Fruit fly (Drosophila melanogaster) whole organism, embryonic: ENCODE data around the gene CG3149.

ENCODE experiments used
- CG12071 ChIP-seq: fragments of 200-800 bp; sonication (Bioruptor generic); optimal IDR thresholded peaks from 3 replicates; lab custom pipeline; 2018; ENCODE audit warnings: missing biosample characterization, mild to moderate bottlenecking, missing genetic modification characterization
- CG12219 ChIP-seq: fragments of 200-800 bp; sonication (Bioruptor generic); optimal IDR thresholded peaks from 3 replicates; lab custom pipeline; 2018; ENCODE audit warnings: missing biosample characterization, mild to moderate bottlenecking, missing genetic modification characterization
- CG12299 ChIP-seq: fragments of 200-800 bp; sonication (Bioruptor generic); optimal IDR thresholded peaks from 2 replicates; lab custom pipeline; 2018; ENCODE audit warnings: missing biosample characterization, mild to moderate bottlenecking, missing genetic modification characterization
- CG12391 ChIP-seq: fragments of 200-800 bp; sonication (Bioruptor generic); optimal IDR thresholded peaks from 3 replicates; lab custom pipeline; 2018; ENCODE audit warnings: missing biosample characterization, mild to moderate bottlenecking, missing genetic modification characterization, moderate library complexity
- CG13424 ChIP-seq: fragments of 200-800 bp; sonication (Bioruptor generic); optimal IDR thresholded peaks from 2 replicates; lab custom pipeline; 2019; ENCODE audit warnings: missing biosample characterization, mild to moderate bottlenecking, missing genetic modification characterization, moderate library complexity
- CG15479 ChIP-seq: fragments of 200-800 bp; sonication (Bioruptor generic); optimal IDR thresholded peaks from 3 replicates; lab custom pipeline; 2019; ENCODE audit warnings: missing biosample characterization, mild to moderate bottlenecking, missing genetic modification characterization, moderate library complexity
- CG15514 ChIP-seq: fragments of 200-800 bp; sonication (Bioruptor generic); optimal IDR thresholded peaks from 3 replicates; lab custom pipeline; 2017; ENCODE audit warnings: missing biosample characterization, missing genetic modification characterization, mild to moderate bottlenecking, moderate library complexity, missing genetic modification reagents
- CG15601 ChIP-seq: fragments of 200-800 bp; sonication (Bioruptor generic); optimal IDR thresholded peaks from 3 replicates; lab custom pipeline; 2019; ENCODE audit warnings: missing biosample characterization, mild to moderate bottlenecking, missing genetic modification characterization, moderate library complexity
- CG15696 ChIP-seq: fragments of 200-800 bp; sonication (Bioruptor generic); optimal IDR thresholded peaks from 2 replicates; lab custom pipeline; 2019; ENCODE audit warnings: missing biosample characterization, mild to moderate bottlenecking, missing genetic modification characterization, moderate library complexity
- CG17612 ChIP-seq: fragments of 200-800 bp; sonication (Bioruptor generic); IDR thresholded peaks from 2 replicates; pipeline ENCODE4 v1.3.6; 2022; ENCODE audit warnings: missing biosample characterization, missing genetic modification characterization
- CG1792 ChIP-seq: fragments of 200-800 bp; sonication (Bioruptor generic); optimal IDR thresholded peaks from 2 replicates; lab custom pipeline; 2016; ENCODE audit warnings: missing biosample characterization, missing genetic modification characterization
- CG18011 ChIP-seq: fragments of 200-800 bp; sonication (Bioruptor generic); optimal IDR thresholded peaks from 2 replicates; lab custom pipeline; 2017; ENCODE audit warnings: missing biosample characterization, missing genetic modification characterization, mild to moderate bottlenecking, moderate library complexity, missing genotype
- CG5953 ChIP-seq: fragments of 200-800 bp; sonication (Bioruptor generic); IDR thresholded peaks from 2 replicates; pipeline ENCODE4 v1.3.6; 2022; ENCODE audit warnings: missing biosample characterization, missing genetic modification characterization
- CG6689 ChIP-seq: fragments of 200-800 bp; sonication (Bioruptor generic); IDR thresholded peaks from 2 replicates; pipeline ENCODE4 v1.3.6; 2022; ENCODE audit warnings: missing biosample characterization, missing genetic modification characterization
- Deaf1 ChIP-seq: fragments of 200-800 bp; optimal IDR thresholded peaks from 3 replicates; lab custom pipeline; 2019; ENCODE audit warnings: missing biosample characterization, mild to moderate bottlenecking, missing genetic modification characterization, moderate library complexity
- Dek ChIP-seq: fragments of 200-800 bp; sonication (Bioruptor generic); optimal IDR thresholded peaks from 3 replicates; lab custom pipeline; 2019; ENCODE audit warnings: missing biosample characterization, mild to moderate bottlenecking, missing genetic modification characterization, moderate library complexity
- Doc3 ChIP-seq: fragments of 200-800 bp; sonication (Bioruptor generic); IDR thresholded peaks from 3 replicates; pipeline ENCODE4 v1.3.6; 2022; ENCODE audit warnings: missing biosample characterization, missing genetic modification characterization; ENCODE audit not compliant: partially characterized antibody
- E2f1 ChIP-seq: fragments of 200-800 bp; sonication (Bioruptor generic); IDR thresholded peaks from 2 replicates; pipeline ENCODE4 v1.3.6; 2022; ENCODE audit warnings: missing biosample characterization, missing genetic modification characterization
- ERR ChIP-seq: fragments of 200-800 bp; sonication (Bioruptor generic); optimal IDR thresholded peaks from 2 replicates; lab custom pipeline; 2016; ENCODE audit warnings: missing biosample characterization, missing genetic modification characterization
- Elba2 ChIP-seq: fragments of 200-800 bp; sonication (Bioruptor generic); optimal IDR thresholded peaks from 3 replicates; lab custom pipeline; 2016; ENCODE audit warnings: missing biosample characterization, missing genetic modification characterization
- GATAe ChIP-seq: fragments of 200-800 bp; sonication (Bioruptor generic); conservative IDR thresholded peaks from 2 replicates; pipeline ENCODE4 v1.3.6; 2022; ENCODE audit warnings: missing biosample characterization, missing genetic modification characterization
- Gug ChIP-seq: fragments of 200-800 bp; sonication (Bioruptor generic); IDR thresholded peaks from 4 replicates; pipeline ENCODE4 v1.3.6; 2022; ENCODE audit warnings: missing biosample characterization, missing genetic modification characterization
- H15 ChIP-seq: fragments of 200-800 bp; sonication (Bioruptor generic); IDR thresholded peaks from 3 replicates; pipeline ENCODE4 v1.3.6; 2022; ENCODE audit warnings: missing biosample characterization, missing genetic modification characterization
- Hand ChIP-seq: fragments of 200-800 bp; sonication (Bioruptor generic); optimal IDR thresholded peaks from 2 replicates; lab custom pipeline; 2017; ENCODE audit warnings: mild to moderate bottlenecking, missing biosample characterization, missing genetic modification reagents, missing genetic modification characterization
- HmgZ ChIP-seq: fragments of 200-800 bp; sonication (Bioruptor generic); optimal IDR thresholded peaks from 2 replicates; lab custom pipeline; 2018; ENCODE audit warnings: missing biosample characterization, mild to moderate bottlenecking, missing genetic modification characterization
- Hr78 ChIP-seq, 2 experiments: fragments of 200-800 bp in 1 of 2; fragments of >200 bp in 1 of 2; sonication (Bioruptor generic) in 1 of 2; optimal IDR thresholded peaks; 2 replicates each; lab custom pipeline; 2017 to 2019; ENCODE audit warnings: missing biosample characterization in 2 of 2, missing genetic modification characterization in 2 of 2, mild to moderate bottlenecking in 1 of 2, moderate library complexity in 1 of 2
- NC2α ChIP-seq: fragments of 200-800 bp; sonication (Bioruptor generic); optimal IDR thresholded peaks from 2 replicates; lab custom pipeline; 2016; ENCODE audit warnings: missing biosample characterization, missing genetic modification characterization
- Nf-YA ChIP-seq: fragments of 200-800 bp; sonication (Bioruptor generic); IDR thresholded peaks from 2 replicates; pipeline ENCODE4 v1.3.6; 2022; ENCODE audit warnings: missing biosample characterization, missing genetic modification characterization
- Nf-YB ChIP-seq: fragments of 200-800 bp; sonication (Bioruptor generic); optimal IDR thresholded peaks from 3 replicates; lab custom pipeline; 2019; ENCODE audit warnings: missing biosample characterization, mild to moderate bottlenecking, missing genetic modification characterization, moderate library complexity
- Pdp1 ChIP-seq, 2 experiments: fragments of 200-800 bp; sonication (Bioruptor generic); optimal IDR thresholded peaks; 3 replicates each; lab custom pipeline; 2016; ENCODE audit warnings: missing biosample characterization in 2 of 2, missing genetic modification characterization in 2 of 2, mild to moderate bottlenecking in 1 of 2, moderate library complexity in 1 of 2
- Sin3A ChIP-seq: fragments of >200 bp; optimal IDR thresholded peaks from 2 replicates; lab custom pipeline; 2018
- ab ChIP-seq: fragments of 200-800 bp; sonication (Bioruptor generic); optimal IDR thresholded peaks from 2 replicates; lab custom pipeline; 2016; ENCODE audit warnings: missing biosample characterization, missing genetic modification characterization
- cato ChIP-seq: fragments of 200-800 bp; sonication (Bioruptor generic); optimal IDR thresholded peaks from 2 replicates; lab custom pipeline; 2016; ENCODE audit warnings: missing biosample characterization, missing genetic modification characterization, borderline replicate concordance
- crp ChIP-seq, 2 experiments: fragments of 200-800 bp; sonication (Bioruptor generic); optimal IDR thresholded peaks; 2 replicates in 1 of 2; 3 replicates in 1 of 2; lab custom pipeline; 2017; ENCODE audit warnings: missing biosample characterization in 2 of 2, missing genetic modification characterization in 2 of 2, mild to moderate bottlenecking in 1 of 2, moderate library complexity in 1 of 2
- danr ChIP-seq: fragments of 200-800 bp; sonication (Bioruptor generic); IDR thresholded peaks from 2 replicates; pipeline ENCODE4 v1.3.6; 2022; ENCODE audit warnings: missing biosample characterization, missing genetic modification characterization
- dati ChIP-seq: fragments of 200-800 bp; sonication (Bioruptor generic); IDR thresholded peaks from 2 replicates; pipeline ENCODE4 v1.3.6; 2022; ENCODE audit warnings: missing biosample characterization, missing genetic modification characterization
- disco-r ChIP-seq: fragments of 200-800 bp; sonication (Bioruptor generic); optimal IDR thresholded peaks from 2 replicates; lab custom pipeline; 2016; ENCODE audit warnings: missing biosample characterization, missing genetic modification characterization
- fru ChIP-seq: fragments of >200 bp; optimal IDR thresholded peaks from 2 replicates; lab custom pipeline; 2017
- gem ChIP-seq: fragments of 200-800 bp; sonication (Bioruptor generic); optimal IDR thresholded peaks from 2 replicates; lab custom pipeline; 2019; ENCODE audit warnings: missing biosample characterization, mild to moderate bottlenecking, missing genetic modification characterization, moderate library complexity
- hb ChIP-seq: fragments of 200-800 bp; sonication (Bioruptor generic); IDR thresholded peaks from 3 replicates; pipeline ENCODE4 v1.3.6; 2022; ENCODE audit warnings: missing biosample characterization, missing genetic modification characterization; ENCODE audit not compliant: partially characterized antibody
- lbe ChIP-seq: fragments of 200-800 bp; sonication (Bioruptor generic); optimal IDR thresholded peaks from 2 replicates; lab custom pipeline; 2016; ENCODE audit warnings: missing biosample characterization, mild to moderate bottlenecking, missing genetic modification characterization
- lmd ChIP-seq: fragments of 200-800 bp; sonication (Bioruptor generic); IDR thresholded peaks from 2 replicates; pipeline ENCODE4 v1.3.6; 2022; ENCODE audit warnings: missing biosample characterization, missing genetic modification characterization
- lov ChIP-seq, 2 experiments: fragments of 200-800 bp in 1 of 2; fragments of >200 bp in 1 of 2; sonication (Bioruptor generic) in 1 of 2; IDR thresholded peaks in 1 of 2; optimal IDR thresholded peaks in 1 of 2; 2 replicates in 1 of 2; 3 replicates in 1 of 2; pipeline versions ENCODE4 v1.3.6 to Lab custom; 2017 to 2022; ENCODE audit warnings: missing biosample characterization in 1 of 2, missing genetic modification characterization in 1 of 2
- otp ChIP-seq: fragments of 200-800 bp; sonication (Bioruptor generic); IDR thresholded peaks from 3 replicates; pipeline ENCODE4, ENCODE4 v1.3.6; 2022; ENCODE audit warnings: missing biosample characterization, missing genetic modification characterization
- salm ChIP-seq: fragments of 200-800 bp; sonication (Bioruptor generic); optimal IDR thresholded peaks from 2 replicates; lab custom pipeline; 2018; ENCODE audit warnings: missing biosample characterization, mild to moderate bottlenecking, missing genetic modification characterization
- sd ChIP-seq: fragments of 200-800 bp; sonication (Bioruptor generic); optimal IDR thresholded peaks from 3 replicates; lab custom pipeline; 2018; ENCODE audit warnings: missing biosample characterization, mild to moderate bottlenecking, missing genetic modification characterization, moderate library complexity
- sim ChIP-seq: fragments of 200-800 bp; sonication (Bioruptor generic); IDR thresholded peaks from 2 replicates; pipeline ENCODE4 v1.3.6; 2022; ENCODE audit warnings: missing biosample characterization, missing genetic modification characterization
- ssp ChIP-seq: fragments of 200-800 bp; sonication (Bioruptor generic); IDR thresholded peaks from 2 replicates; pipeline ENCODE4 v1.3.6; 2022; ENCODE audit warnings: missing biosample characterization, missing genetic modification characterization
- zen ChIP-seq: fragments of 200-800 bp; sonication (Bioruptor generic); optimal IDR thresholded peaks from 3 replicates; lab custom pipeline; 2018; ENCODE audit warnings: missing biosample characterization, mild to moderate bottlenecking, missing genetic modification characterization, moderate library complexity

The CG3149 gene

DNA sequence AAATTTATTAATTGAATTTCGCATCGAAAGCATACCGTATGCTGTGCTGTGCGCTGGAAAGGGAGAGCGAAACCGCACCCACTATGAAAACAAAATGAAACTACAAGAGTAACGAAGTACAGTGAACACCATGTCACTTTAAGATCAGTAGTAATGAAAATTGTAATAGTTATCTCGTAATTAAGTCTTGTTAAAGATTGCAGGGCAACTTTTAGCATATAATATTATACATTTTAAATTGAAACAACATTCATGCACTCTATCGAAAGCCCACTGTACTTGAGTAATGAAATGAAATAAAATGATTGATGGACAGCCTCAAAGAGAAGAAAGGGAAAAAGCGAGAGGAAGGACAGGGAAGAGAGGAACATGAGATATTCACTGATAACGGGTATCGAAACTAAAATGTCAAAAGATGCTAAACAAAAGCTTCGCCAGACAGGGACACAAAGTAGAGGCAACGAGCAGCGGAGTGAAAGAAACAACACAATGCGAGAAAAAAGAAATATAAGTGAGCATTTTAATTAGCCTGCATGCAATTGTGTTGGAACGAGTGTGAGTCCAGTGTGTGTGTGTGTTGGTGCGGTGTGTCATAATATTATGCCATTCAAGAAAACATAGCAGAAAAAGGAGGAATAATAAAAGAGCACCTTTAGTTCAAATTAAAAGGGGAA lies 40.4 kb upstream of the CG3149 start (continued):
- TF ChIP-seq danr: no peak
- TF ChIP-seq CG15696 (tag; lab: Kevin White, UChicago): peak; percentile 9
- TF ChIP-seq CG15514 (GFP tag; lab: Kevin White, UChicago): peak; percentile 58
- peak; percentile 74; the same call in 2 of the 3 replicates for TF ChIP-seq otp (GFP tag; lab: Robert Waterston, UW)
- TF ChIP-seq NC2α (GFP tag; lab: Kevin White, UChicago): no peak
- TF ChIP-seq sim (GFP tag; lab: Robert Waterston, UW): no peak
- peak; percentile 80 for TF ChIP-seq CG12391
- TF ChIP-seq crp (GFP tag; optimal IDR thresholded peaks at IDR 0.05; lab: Kevin White, UChicago): no peak
- TF ChIP-seq cato (GFP tag; lab: Kevin White, UChicago): no peak
- peak; percentile 48 for TF ChIP-seq salm (tag; lab: Kevin White, UChicago)
- no peak for TF ChIP-seq ab (GFP tag; lab: Kevin White, UChicago)
- TF ChIP-seq CG5953 (GFP tag; lab: Robert Waterston, UW): peak; percentile 78
- peak; percentile 78 for TF ChIP-seq Dek (tag; lab: Kevin White, UChicago)
- no peak for TF ChIP-seq Sin3A
- peak; percentile 52; the same call in 2 of the 4 replicates for TF ChIP-seq Gug (GFP tag; lab: Robert Waterston, UW)
- TF ChIP-seq zen: peak; percentile 43
- TF ChIP-seq Pdp1 (GFP tag; optimal IDR thresholded peaks at IDR 0.05; lab: Kevin White, UChicago): peak; percentile 65 to 69
- TF ChIP-seq CG13424: peak; percentile 84
- TF ChIP-seq CG17612 (GFP tag; lab: Robert Waterston, UW): peak; percentile 15; the same call in 1 of the 2 replicates
- peak in 1 of 2 experiments; percentile 33 for TF ChIP-seq Hr78 (GFP tag; optimal IDR thresholded peaks at IDR 0.05; lab: Kevin White, UChicago)
- TF ChIP-seq HmgZ (tag; lab: Kevin White, UChicago): peak; percentile 65
- no peak for TF ChIP-seq CG1792 (GFP tag; lab: Kevin White, UChicago)
- TF ChIP-seq CG12219 (GFP tag; lab: Kevin White, UChicago): peak; percentile 51
- TF ChIP-seq sd (tag; lab: Kevin White, UChicago): peak; percentile 41
- TF ChIP-seq GATAe: 0 out of 2 replicates have a peak, but pooled peaks have one; percentile 14
- TF ChIP-seq Deaf1 (tag; lab: Kevin White, UChicago): peak; percentile 42
- TF ChIP-seq ssp (GFP tag; lab: Robert Waterston, UW): peak; percentile 47
- TF ChIP-seq lmd: peak; percentile 80
- no peak for TF ChIP-seq dati (GFP tag; lab: Robert Waterston, UW)
- TF ChIP-seq CG12071 (GFP tag; lab: Kevin White, UChicago): peak; percentile 43
- TF ChIP-seq lbe (GFP tag; lab: Kevin White, UChicago): peak; percentile 80
- TF ChIP-seq E2f1 (GFP tag; lab: Robert Waterston, UW): peak; percentile 57
- TF ChIP-seq hb (GFP tag; lab: Robert Waterston, UW): no peak
- TF ChIP-seq gem (tag; lab: Kevin White, UChicago): peak; percentile 88
- TF ChIP-seq CG15601: peak; percentile 62
- TF ChIP-seq ERR (GFP tag; lab: Kevin White, UChicago): peak; percentile 33
- peak; percentile 50 for TF ChIP-seq Nf-YB (GFP tag; lab: Kevin White, UChicago)
- no peak for TF ChIP-seq Nf-YA (GFP tag; lab: Robert Waterston, UW)
- TF ChIP-seq CG18011 (GFP tag; lab: Kevin White, UChicago): peak; percentile 7
- TF ChIP-seq Doc3 (GFP tag; lab: Robert Waterston, UW): no peak
- no peak for TF ChIP-seq CG15479 (GFP tag; lab: Kevin White, UChicago)
- TF ChIP-seq H15 (GFP tag; lab: Robert Waterston, UW): peak; percentile 61; the same call in 2 of the 3 replicates
- TF ChIP-seq CG6689: peak; percentile 83
- TF ChIP-seq CG12299 (tag; lab: Kevin White, UChicago): peak; percentile 61
- peak; percentile 59 for TF ChIP-seq Hand
- TF ChIP-seq lov (optimal IDR thresholded peaks at IDR 0.05; lab: Kevin White, UChicago): no peak
- no peak for TF ChIP-seq lov (GFP tag; IDR thresholded peaks at IDR 0.05; lab: Robert Waterston, UW)
- TF ChIP-seq fru (lab: Kevin White, UChicago): no peak
- no peak for TF ChIP-seq disco-r (GFP tag; lab: Kevin White, UChicago)
- no peak for TF ChIP-seq Elba2 (GFP tag; lab: Kevin White, UChicago)
